Worm (Caenorhabditis elegans) whole organism, young adult: ENCODE data around the gene T10D4.14.

Source experiments
- C06A6.2 ChIP-seq: fragments of 200-800 bp; sonication (Bioruptor generic); conservative IDR thresholded peaks from 2 replicates; pipeline ENCODE4 v1.3.6; 2022; ENCODE audit warnings: missing genetic modification characterization, missing compliant biosample characterization
- C17E4.6 ChIP-seq: fragments of 200-800 bp; sonication (Bioruptor generic); IDR thresholded peaks from 2 replicates; pipeline ENCODE4 v1.3.6; 2022; ENCODE audit warnings: missing genetic modification reagents, missing genetic modification characterization, missing compliant biosample characterization
- F33H1.4 ChIP-seq: fragments of 200-800 bp; sonication (Bioruptor generic); IDR thresholded peaks from 2 replicates; pipeline ENCODE4 v1.3.6; 2022; ENCODE audit warnings: missing genetic modification reagents, missing genetic modification characterization, missing compliant biosample characterization
- F37B4.10 ChIP-seq: fragments of 200-800 bp; sonication (Bioruptor generic); IDR thresholded peaks from 2 replicates; pipeline ENCODE4 v1.3.6; 2022; ENCODE audit warnings: missing genetic modification characterization, missing compliant biosample characterization
- F52B5.7 ChIP-seq: sonication (generic microtip); optimal IDR thresholded peaks from 2 replicates; lab custom pipeline; 2016; ENCODE audit warnings: mild to moderate bottlenecking, missing genetic modification characterization, missing compliant biosample characterization
- F57A8.1 ChIP-seq: fragments of 200-800 bp; sonication (Bioruptor generic); optimal IDR thresholded peaks from 2 replicates; lab custom pipeline; 2018; ENCODE audit warnings: mild to moderate bottlenecking, missing genetic modification characterization, moderate library complexity, missing compliant biosample characterization
- F57C9.4 ChIP-seq: sonication (generic microtip); optimal IDR thresholded peaks from 2 replicates; lab custom pipeline; 2017; ENCODE audit warnings: mild to moderate bottlenecking, missing genetic modification characterization, missing compliant biosample characterization
- T07F8.4 ChIP-seq: sonication (generic microtip); optimal IDR thresholded peaks from 2 replicates; lab custom pipeline; 2016; ENCODE audit warnings: mild to moderate bottlenecking, missing genetic modification characterization, moderate library complexity, missing compliant biosample characterization
- Y53G8AR.9 ChIP-seq: fragments of 200-800 bp; sonication (Bioruptor generic); conservative IDR thresholded peaks from 2 replicates; pipeline ENCODE4 v1.3.6; 2022; ENCODE audit warnings: missing genetic modification reagents, missing genetic modification characterization, missing compliant biosample characterization
- Y56A3A.18 ChIP-seq: fragments of 200-800 bp; sonication (Bioruptor generic); IDR thresholded peaks from 2 replicates; pipeline ENCODE4 v1.3.6; 2022; ENCODE audit warnings: missing genetic modification reagents, missing genetic modification characterization, missing compliant biosample characterization
- Y95B8A.8 ChIP-seq: fragments of 200-800 bp; sonication (Bioruptor generic); IDR thresholded peaks from 2 replicates; pipeline ENCODE4 v1.3.6; 2022; ENCODE audit warnings: missing genetic modification reagents, missing genetic modification characterization, missing compliant biosample characterization
- aptf-3 ChIP-seq: fragments of 200-800 bp; sonication (Bioruptor generic); IDR thresholded peaks from 2 replicates; pipeline ENCODE4 v1.3.6; 2022; ENCODE audit warnings: missing genetic modification characterization, missing compliant biosample characterization
- attf-5 ChIP-seq: fragments of 200-800 bp; sonication (Bioruptor generic); optimal IDR thresholded peaks from 2 replicates; lab custom pipeline; 2018; ENCODE audit warnings: mild to moderate bottlenecking, missing genetic modification characterization, missing compliant biosample characterization
- cebp-2 ChIP-seq: fragments of 200-800 bp; sonication (Bioruptor generic); IDR thresholded peaks from 2 replicates; pipeline ENCODE4 v1.3.6; 2022; ENCODE audit warnings: missing genetic modification characterization, missing compliant biosample characterization
- ceh-58 ChIP-seq: fragments of 200-800 bp; sonication (Bioruptor generic); IDR thresholded peaks from 2 replicates; pipeline ENCODE4 v1.3.6; 2022; ENCODE audit warnings: missing genetic modification characterization, missing compliant biosample characterization
- chd-7 ChIP-seq: sonication (generic microtip); optimal IDR thresholded peaks from 2 replicates; lab custom pipeline; 2016; ENCODE audit warnings: mild to moderate bottlenecking, missing genetic modification characterization, moderate library complexity, missing compliant biosample characterization
- die-1 ChIP-seq: sonication (generic microtip); optimal IDR thresholded peaks from 2 replicates; lab custom pipeline; 2016; ENCODE audit warnings: missing genotype, mild to moderate bottlenecking, missing genetic modification characterization, missing compliant biosample characterization
- dpl-1 ChIP-seq: fragments of 150-350 bp; optimal IDR thresholded peaks from 2 replicates; lab custom pipeline; 2014; ENCODE audit warnings: missing biosample characterization, missing genetic modification reagents, missing genetic modification characterization
- egl-18 ChIP-seq: fragments of 200-800 bp; sonication (Bioruptor generic); IDR thresholded peaks from 2 replicates; pipeline ENCODE4 v1.3.6; 2022; ENCODE audit warnings: missing genetic modification reagents, missing genetic modification characterization, missing compliant biosample characterization
- egrh-3 ChIP-seq: fragments of 200-800 bp; sonication (Bioruptor generic); IDR thresholded peaks from 2 replicates; pipeline ENCODE4 v1.3.6; 2022; ENCODE audit warnings: missing genetic modification reagents, missing genetic modification characterization, missing compliant biosample characterization
- him-1 ChIP-seq: sonication (generic microtip); optimal IDR thresholded peaks from 2 replicates; lab custom pipeline; 2016; ENCODE audit warnings: missing genotype, missing genetic modification reagents, missing genetic modification characterization, missing compliant biosample characterization
- lir-1 ChIP-seq: fragments of 200-800 bp; sonication (Bioruptor generic); conservative IDR thresholded peaks from 2 replicates; pipeline ENCODE4 v1.3.6; 2022; ENCODE audit warnings: missing genetic modification reagents, missing genetic modification characterization, missing compliant biosample characterization
- lsl-1 ChIP-seq: fragments of 200-800 bp; sonication (Bioruptor generic); optimal IDR thresholded peaks from 2 replicates; lab custom pipeline; 2018; ENCODE audit warnings: mild to moderate bottlenecking, missing genetic modification characterization, moderate library complexity, missing compliant biosample characterization
- madf-10 ChIP-seq: sonication (generic microtip); optimal IDR thresholded peaks from 2 replicates; lab custom pipeline; 2016; ENCODE audit warnings: mild to moderate bottlenecking, missing genetic modification characterization, missing compliant biosample characterization
- madf-3 ChIP-seq: fragments of 200-800 bp; sonication (Bioruptor generic); IDR thresholded peaks from 2 replicates; pipeline ENCODE4 v1.3.6; 2022; ENCODE audit warnings: missing genetic modification reagents, missing genetic modification characterization, missing compliant biosample characterization
- mcd-1 ChIP-seq: fragments of 200-800 bp; sonication (Bioruptor generic); IDR thresholded peaks from 2 replicates; pipeline ENCODE4 v1.3.6; 2022; ENCODE audit warnings: missing genetic modification reagents, missing genetic modification characterization, missing compliant biosample characterization
- mxl-1 ChIP-seq: sonication (generic microtip); optimal IDR thresholded peaks from 2 replicates; lab custom pipeline; 2016; ENCODE audit warnings: missing genetic modification characterization, missing compliant biosample characterization
- nhr-27 ChIP-seq: fragments of 200-800 bp; sonication (Bioruptor generic); optimal IDR thresholded peaks from 2 replicates; lab custom pipeline; 2018; ENCODE audit warnings: mild to moderate bottlenecking, missing genetic modification characterization, moderate library complexity, missing compliant biosample characterization
- rcor-1 ChIP-seq: fragments of 200-800 bp; sonication (Bioruptor generic); IDR thresholded peaks from 2 replicates; pipeline ENCODE4 v1.3.6; 2022; ENCODE audit warnings: missing genetic modification reagents, missing genetic modification characterization, missing compliant biosample characterization
- sea-2 ChIP-seq: fragments of 200-800 bp; sonication (Bioruptor generic); IDR thresholded peaks from 2 replicates; pipeline ENCODE4 v1.3.6; 2022; ENCODE audit warnings: missing genetic modification characterization, missing compliant biosample characterization
- snpc-1.1 ChIP-seq: sonication (generic microtip); optimal IDR thresholded peaks from 2 replicates; lab custom pipeline; 2017; ENCODE audit warnings: missing genetic modification characterization, mild to moderate bottlenecking, missing compliant biosample characterization, antibody characterized with exemption, moderate library complexity, missing genotype, missing genetic modification reagents; ENCODE audit not compliant: insufficient read depth
- snpc-1.3 ChIP-seq: sonication (generic microtip); optimal IDR thresholded peaks from 2 replicates; lab custom pipeline; 2017; ENCODE audit warnings: missing genetic modification characterization, mild to moderate bottlenecking, missing compliant biosample characterization, antibody characterized with exemption, moderate library complexity, missing genotype, missing genetic modification reagents; ENCODE audit not compliant: insufficient read depth
- snpc-3.4 ChIP-seq: sonication (generic microtip); optimal IDR thresholded peaks from 2 replicates; lab custom pipeline; 2017; ENCODE audit warnings: missing genetic modification characterization, mild to moderate bottlenecking, missing compliant biosample characterization, antibody characterized with exemption, moderate library complexity, missing genotype, missing genetic modification reagents
- tbp1 ChIP-seq: fragments of 200-800 bp; sonication (Bioruptor generic); optimal IDR thresholded peaks from 2 replicates; lab custom pipeline; 2018; ENCODE audit warnings: mild to moderate bottlenecking, missing genetic modification characterization, missing compliant biosample characterization
- zfh-2 ChIP-seq: fragments of 200-800 bp; sonication (Bioruptor generic); conservative IDR thresholded peaks from 2 replicates; pipeline ENCODE4 v1.3.6; 2022; ENCODE audit warnings: missing genetic modification reagents, missing genetic modification characterization, missing compliant biosample characterization
- ztf-22 ChIP-seq: fragments of 200-800 bp; sonication (Bioruptor generic); optimal IDR thresholded peaks from 2 replicates; lab custom pipeline; 2018; ENCODE audit warnings: mild to moderate bottlenecking, missing genetic modification characterization, moderate library complexity, missing compliant biosample characterization
- ztf-25 ChIP-seq: fragments of 200-800 bp; sonication (Bioruptor generic); IDR thresholded peaks from 2 replicates; pipeline ENCODE4 v1.3.6; 2022; ENCODE audit warnings: missing genetic modification reagents, missing genetic modification characterization, missing compliant biosample characterization
- ztf-3 ChIP-seq: fragments of 200-800 bp; sonication (Bioruptor generic); optimal IDR thresholded peaks from 2 replicates; lab custom pipeline; 2018; ENCODE audit warnings: mild to moderate bottlenecking, missing genetic modification characterization, missing compliant biosample characterization

T10D4.14 gene

ce11 chrII:3149521-3150190 is 1.9 kb downstream of the T10D4.14 start, which contains the start of the genes T10D4.11 and T10D4.1:
Gene T10D4.11, minus strand, starts transcription at chrII:3149621.
Gene T10D4.1, plus strand, starts transcription at chrII:3150140.
- TF ChIP-seq chd-7 (tag; lab: Kevin White, UChicago) (no peak), T07F8.4 (no peak), F37B4.10 (no peak), F57C9.4 (tag; lab: Kevin White, UChicago) (no peak), madf-3 (GFP tag; lab: Robert Waterston, UW) (no peak), C06A6.2 (GFP tag; lab: Robert Waterston, UW) (no peak), lsl-1 (GFP tag; lab: Kevin White, UChicago) (no peak), mxl-1 (tag; lab: Kevin White, UChicago) (no peak), Y56A3A.18 (GFP tag; lab: Robert Waterston, UW) (no peak), Y53G8AR.9 (GFP tag; lab: Robert Waterston, UW) (no peak), ztf-22 (GFP tag; lab: Kevin White, UChicago) (no peak), cebp-2 (no peak), F52B5.7 (tag; lab: Kevin White, UChicago) (no peak), ceh-58 (GFP tag; lab: Robert Waterston, UW) (no peak)
- TF ChIP-seq, all 124 proteins: peak for 0

- TF ChIP-seq rcor-1 (GFP tag; lab: Robert Waterston, UW) (no peak), die-1 (tag; lab: Kevin White, UChicago) (no peak), F57A8.1 (GFP tag; lab: Kevin White, UChicago) (no peak), snpc-3.4 (tag; lab: Kevin White, UChicago) (no peak), nhr-27 (tag; lab: Kevin White, UChicago) (no peak), mcd-1 (GFP tag; lab: Robert Waterston, UW) (no peak)
Observed at ce11 chrII:3148404-3148803, 3.1 kb downstream of the T10D4.14 start.

ce11 chrII:3145842-3146241 is 5.7 kb downstream of the T10D4.14 start, which contains the start of gene T10D4.15:
Gene T10D4.15, plus strand, starts transcription at chrII:3146142.
- no peak for TF ChIP-seq madf-10
- no peak for TF ChIP-seq lir-1
- TF ChIP-seq tbp1 (GFP tag; lab: Kevin White, UChicago): no peak
- no peak for TF ChIP-seq snpc-1.3 (tag; lab: Kevin White, UChicago)
- TF ChIP-seq snpc-1.1 (tag; lab: Kevin White, UChicago): no peak
- no peak for TF ChIP-seq aptf-3
- no peak for TF ChIP-seq C17E4.6 (GFP tag; lab: Robert Waterston, UW)
- no peak for TF ChIP-seq ztf-22 (GFP tag; lab: Kevin White, UChicago)
- no peak for TF ChIP-seq zfh-2 (GFP tag; lab: Robert Waterston, UW)
- TF ChIP-seq egl-18 (GFP tag; lab: Robert Waterston, UW): no peak
- TF ChIP-seq ztf-3 (GFP tag; lab: Kevin White, UChicago): no peak
- no peak for TF ChIP-seq him-1 (tag; lab: Kevin White, UChicago)
- TF ChIP-seq F33H1.4 (GFP tag; lab: Robert Waterston, UW): no peak
- TF ChIP-seq Y95B8A.8: no peak
- TF ChIP-seq F37B4.10: no peak
- TF ChIP-seq dpl-1 (GFP tag; lab: Kevin White, UChicago): no peak
- TF ChIP-seq ztf-25 (GFP tag; lab: Robert Waterston, UW): no peak
- no peak for TF ChIP-seq attf-5
- no peak for TF ChIP-seq egrh-3 (GFP tag; lab: Robert Waterston, UW)
- no peak for TF ChIP-seq sea-2 (GFP tag; lab: Robert Waterston, UW)
